Worm (Caenorhabditis elegans) whole organism, L3 larva: ENCODE results near the gene F42F12.11.
"Not testable (repeated sequence)": the region's sequence is repeated elsewhere in the genome, so short reads cannot be mapped to it uniquely, and the experiment has no call there.

ENCODE experiments used
- ZK546.5 ChIP-seq: sonication (generic microtip); optimal IDR thresholded peaks from 2 replicates; lab custom pipeline; 2017; ENCODE audit warnings: missing biosample characterization, missing genetic modification characterization
- ama-1 ChIP-seq: fragments of 150-350 bp; optimal IDR thresholded peaks from 2 replicates; lab custom pipeline; 2018
- ceh-16 ChIP-seq: sonication (generic microtip); optimal IDR thresholded peaks from 2 replicates; lab custom pipeline; 2017; ENCODE audit warnings: missing biosample characterization, missing genetic modification characterization
- ceh-82 ChIP-seq: fragments of 150-350 bp; optimal IDR thresholded peaks from 2 replicates; lab custom pipeline; 2014; ENCODE audit warnings: missing biosample characterization, missing genetic modification characterization
- daf-12 ChIP-seq: fragments of 150-350 bp; optimal IDR thresholded peaks from 2 replicates; lab custom pipeline; 2014; ENCODE audit warnings: missing biosample characterization, missing genetic modification reagents, missing genetic modification characterization
- egl-27 ChIP-seq: sonication (generic microtip); optimal IDR thresholded peaks from 4 replicates; lab custom pipeline; 2017; ENCODE audit warnings: missing biosample characterization, missing genetic modification reagents, missing genetic modification characterization
- egl-5 ChIP-seq: fragments of 150-350 bp; optimal IDR thresholded peaks from 2 replicates; lab custom pipeline; 2017; ENCODE audit warnings: missing biosample characterization, missing genetic modification reagents, missing genetic modification characterization, inconsistent platforms
- elt-1 ChIP-seq: fragments of 150-350 bp; optimal IDR thresholded peaks from 2 replicates; lab custom pipeline; 2014; ENCODE audit warnings: missing biosample characterization, missing genetic modification characterization
- elt-2 ChIP-seq: sonication (generic microtip); optimal IDR thresholded peaks from 2 replicates; lab custom pipeline; 2016; ENCODE audit warnings: missing genetic modification reagents, mild to moderate bottlenecking, missing genetic modification characterization, missing compliant biosample characterization
- elt-3 ChIP-seq, 3 experiments: fragments of 150-350 bp in 1 of 3; sonication (generic microtip) in 2 of 3; optimal IDR thresholded peaks; 2 replicates in 2 of 3; 4 replicates in 1 of 3; lab custom pipeline; 2014 to 2017; ENCODE audit warnings: missing biosample characterization in 3 of 3, missing genetic modification characterization in 3 of 3
- eor-1 ChIP-seq, 2 experiments: fragments of 150-350 bp; optimal IDR thresholded peaks; 2 replicates each; lab custom pipeline; 2014 to 2018; ENCODE audit warnings: missing biosample characterization in 2 of 2, missing genetic modification characterization in 2 of 2
- fkh-10 ChIP-seq: sonication (generic microtip); optimal IDR thresholded peaks from 2 replicates; lab custom pipeline; 2017; ENCODE audit warnings: missing biosample characterization, missing genetic modification reagents, missing genetic modification characterization
- fkh-2 ChIP-seq: fragments of 150-350 bp; optimal IDR thresholded peaks from 2 replicates; lab custom pipeline; 2014; ENCODE audit warnings: missing biosample characterization, missing genetic modification reagents, missing genetic modification characterization
- fos-1 ChIP-seq: fragments of 150-350 bp; optimal IDR thresholded peaks from 2 replicates; lab custom pipeline; 2014; ENCODE audit warnings: missing biosample characterization, missing genetic modification characterization
- hmg-11 ChIP-seq: sonication (generic microtip); optimal IDR thresholded peaks from 2 replicates; lab custom pipeline; 2016; ENCODE audit warnings: missing genetic modification characterization, missing compliant biosample characterization
- lin-15B ChIP-seq: fragments of 150-350 bp; optimal IDR thresholded peaks from 2 replicates; lab custom pipeline; 2014; ENCODE audit warnings: missing biosample characterization, missing genetic modification characterization
- lin-39 ChIP-seq: fragments of 150-350 bp; optimal IDR thresholded peaks from 2 replicates; lab custom pipeline; 2018; ENCODE audit warnings: missing biosample characterization, missing genetic modification reagents, missing genetic modification characterization
- lsy-12 ChIP-seq: sonication (generic microtip); optimal IDR thresholded peaks from 2 replicates; lab custom pipeline; 2016; ENCODE audit warnings: mild to moderate bottlenecking, missing genetic modification characterization, missing compliant biosample characterization
- mdl-1 ChIP-seq: fragments of 150-350 bp; optimal IDR thresholded peaks from 2 replicates; lab custom pipeline; 2014; ENCODE audit warnings: missing biosample characterization, missing genetic modification characterization
- mml-1 ChIP-seq: fragments of 150-350 bp; sonication (generic microtip); optimal IDR thresholded peaks from 3 replicates; lab custom pipeline; 2014; ENCODE audit warnings: missing biosample characterization, missing genetic modification characterization
- nfya-1 ChIP-seq: sonication (generic microtip); optimal IDR thresholded peaks from 2 replicates; lab custom pipeline; 2017; ENCODE audit warnings: missing genetic modification characterization, mild to moderate bottlenecking, missing compliant biosample characterization, antibody characterized with exemption, moderate library complexity; ENCODE audit not compliant: insufficient read depth
- nhr-11 ChIP-seq: fragments of 150-350 bp; optimal IDR thresholded peaks from 2 replicates; lab custom pipeline; 2014; ENCODE audit warnings: missing biosample characterization, missing genetic modification characterization
- nhr-12 ChIP-seq: fragments of 150-350 bp; optimal IDR thresholded peaks from 2 replicates; lab custom pipeline; 2014; ENCODE audit warnings: missing biosample characterization, missing genetic modification characterization
- nhr-23 ChIP-seq: fragments of 150-350 bp; optimal IDR thresholded peaks from 2 replicates; lab custom pipeline; 2014; ENCODE audit warnings: missing biosample characterization, missing genetic modification reagents, missing genetic modification characterization
- nhr-237 ChIP-seq: fragments of 150-350 bp; optimal IDR thresholded peaks from 2 replicates; lab custom pipeline; 2014; ENCODE audit warnings: missing biosample characterization, missing genetic modification characterization
- nhr-25 ChIP-seq: sonication (generic microtip); optimal IDR thresholded peaks from 2 replicates; lab custom pipeline; 2017; ENCODE audit warnings: missing biosample characterization, missing genetic modification characterization
- nhr-28 ChIP-seq: fragments of 150-350 bp; optimal IDR thresholded peaks from 2 replicates; lab custom pipeline; 2014; ENCODE audit warnings: missing biosample characterization, missing genetic modification characterization
- nhr-43 ChIP-seq: sonication (generic microtip); optimal IDR thresholded peaks from 2 replicates; lab custom pipeline; 2016; ENCODE audit warnings: mild to moderate bottlenecking, missing genetic modification characterization, missing compliant biosample characterization; ENCODE audit not compliant: poor library complexity, severe bottlenecking
- nhr-67 ChIP-seq: fragments of 150-350 bp; optimal IDR thresholded peaks from 2 replicates; lab custom pipeline; 2014; ENCODE audit warnings: missing biosample characterization, missing genetic modification characterization
- nhr-76 ChIP-seq: fragments of 150-350 bp; sonication (generic microtip); optimal IDR thresholded peaks from 5 replicates; lab custom pipeline; 2014; ENCODE audit warnings: missing biosample characterization, missing genetic modification characterization
- nhr-77 ChIP-seq: fragments of 150-350 bp; optimal IDR thresholded peaks from 2 replicates; lab custom pipeline; 2014; ENCODE audit warnings: missing biosample characterization, missing genetic modification characterization
- pha-4 ChIP-seq: fragments of 150-350 bp; optimal IDR thresholded peaks from 2 replicates; lab custom pipeline; 2014; ENCODE audit warnings: missing biosample characterization, missing genetic modification reagents, missing genetic modification characterization
- pqm-1 ChIP-seq: fragments of 150-350 bp; optimal IDR thresholded peaks from 2 replicates; lab custom pipeline; 2017; ENCODE audit warnings: missing biosample characterization, missing genetic modification characterization, inconsistent platforms
- sea-2 ChIP-seq: fragments of 150-350 bp; sonication (generic microtip); optimal IDR thresholded peaks from 4 replicates; lab custom pipeline; 2014; ENCODE audit warnings: missing biosample characterization, missing genetic modification reagents, missing genetic modification characterization
- snpc-4 ChIP-seq: fragments of 150-350 bp; optimal IDR thresholded peaks from 2 replicates; lab custom pipeline; 2014; ENCODE audit warnings: missing biosample characterization, missing genetic modification characterization
- tbx-2 ChIP-seq: sonication (generic microtip); optimal IDR thresholded peaks from 2 replicates; lab custom pipeline; 2016; ENCODE audit warnings: mild to moderate bottlenecking, missing genetic modification characterization, missing compliant biosample characterization
- unc-62 ChIP-seq: fragments of 150-350 bp; sonication (generic microtip); optimal IDR thresholded peaks from 4 replicates; lab custom pipeline; 2014; ENCODE audit warnings: missing biosample characterization, missing genetic modification reagents, missing genetic modification characterization
- zag-1 ChIP-seq: fragments of 150-350 bp; optimal IDR thresholded peaks from 2 replicates; lab custom pipeline; 2014; ENCODE audit warnings: missing biosample characterization, missing genetic modification characterization
- ztf-11 ChIP-seq: fragments of 150-350 bp; optimal IDR thresholded peaks from 2 replicates; lab custom pipeline; 2014; ENCODE audit warnings: missing biosample characterization, missing genetic modification characterization

Gene F42F12.11

DNA sequence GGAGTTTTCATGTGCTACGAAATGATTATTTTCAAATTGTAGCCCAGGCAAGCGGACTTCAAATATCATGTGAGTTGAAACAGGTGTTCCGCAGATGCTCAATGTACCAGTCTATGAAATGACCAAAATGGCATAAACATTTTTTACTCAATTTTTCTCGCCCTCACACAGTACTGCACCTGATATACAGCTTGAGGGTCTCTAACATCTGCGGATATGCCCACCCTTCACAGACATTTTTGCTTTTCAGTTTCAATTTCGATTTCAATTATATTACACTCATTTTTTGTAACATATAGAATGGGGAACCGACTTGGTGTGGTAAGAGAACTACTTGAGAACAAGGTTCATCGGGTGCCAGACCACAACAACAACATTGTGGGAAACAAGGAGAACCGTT, at the start of gene F42F12.11:
Gene F42F12.11, plus strand, starts transcription at position 301 of the 400 bp plus-strand sequence.
- no peak for TF ChIP-seq ceh-16 (tag; lab: Kevin White, UChicago)
- no peak for TF ChIP-seq nhr-67 (tag; lab: Kevin White, UChicago)
- no peak for TF ChIP-seq ztf-11 (tag; lab: Kevin White, UChicago)
- TF ChIP-seq egl-5: no peak
- TF ChIP-seq lin-39 (tag; lab: Kevin White, UChicago): no peak
- no peak for TF ChIP-seq elt-3 (tag; optimal IDR thresholded peaks at IDR 0.05; lab: Kevin White, UChicago)
- no peak for TF ChIP-seq mdl-1
- TF ChIP-seq fkh-10 (GFP tag; lab: Kevin White, UChicago): no peak
- TF ChIP-seq ceh-82 (tag; lab: Kevin White, UChicago): no peak
- no peak for TF ChIP-seq pqm-1 (tag; lab: Kevin White, UChicago)
- TF ChIP-seq sea-2: no peak
- no peak for TF ChIP-seq nhr-23 (tag; lab: Kevin White, UChicago)
- no peak for TF ChIP-seq eor-1 (tag; optimal IDR thresholded peaks at IDR 0.05; lab: Kevin White, UChicago)
- TF ChIP-seq mml-1 (tag; lab: Kevin White, UChicago): no peak
- no peak for TF ChIP-seq nhr-76 (tag; lab: Kevin White, UChicago)
- TF ChIP-seq nhr-28 (tag; lab: Kevin White, UChicago): no peak
- no peak for TF ChIP-seq nhr-43 (tag; lab: Kevin White, UChicago)
- no peak for TF ChIP-seq elt-2

DNA sequence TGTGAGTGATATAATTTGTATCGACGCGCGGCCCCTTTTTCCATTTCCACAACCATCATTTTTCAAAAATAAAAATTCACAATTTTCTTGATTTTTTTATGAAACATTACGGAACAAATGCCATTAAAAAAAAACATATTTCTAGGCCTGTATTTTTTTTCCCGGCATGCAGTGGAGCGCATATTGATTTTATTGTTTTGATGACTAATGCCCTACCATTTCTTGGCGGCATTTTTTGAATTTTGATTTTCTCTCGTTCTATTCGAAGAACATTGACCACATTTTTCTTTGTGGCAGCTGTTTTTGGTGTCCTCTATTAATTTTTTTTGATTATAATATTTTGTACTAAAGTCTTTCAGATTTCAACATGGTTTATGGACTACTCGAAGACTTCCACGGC, 48.5 kb upstream of the F42F12.11 start, which contains the start of gene W06D11.3:
Gene W06D11.3, plus strand, starts transcription at position 360 of the 400 bp plus-strand sequence.
- no peak for TF ChIP-seq nhr-28 (tag; lab: Kevin White, UChicago)
- no peak for TF ChIP-seq lsy-12 (tag; lab: Kevin White, UChicago)
- TF ChIP-seq ama-1: no peak

DNA sequence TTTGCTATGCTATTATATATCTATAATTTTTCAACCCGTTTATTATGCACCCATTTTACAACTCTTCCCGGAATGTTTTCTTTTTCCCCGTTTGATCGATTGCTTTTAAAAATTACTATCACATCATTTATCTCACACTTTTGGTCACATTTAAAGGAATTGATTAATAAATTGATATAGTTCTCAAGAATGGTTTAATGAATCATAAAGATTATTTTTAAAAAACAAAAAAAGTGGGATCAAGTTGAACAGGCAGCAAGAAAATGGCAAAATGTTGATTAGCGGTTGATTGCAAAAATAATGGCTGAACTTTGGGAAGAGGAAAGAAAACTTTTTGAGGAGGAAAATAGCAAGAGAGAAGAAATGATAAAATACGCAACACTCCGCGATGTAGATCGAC, 47.0 kb upstream of the F42F12.11 start, which contains the start of gene W06D11.5:
Gene W06D11.5, plus strand, starts transcription at position 301 of the 400 bp plus-strand sequence.
- TF ChIP-seq fos-1 (tag; lab: Kevin White, UChicago): no peak
- no peak for TF ChIP-seq tbx-2
- no peak for TF ChIP-seq nhr-25
- TF ChIP-seq hmg-11: no peak
- no peak for TF ChIP-seq nhr-11
- TF ChIP-seq mml-1 (tag; lab: Kevin White, UChicago): no peak
- no peak for TF ChIP-seq nfya-1 (tag; lab: Kevin White, UChicago)
- no peak for TF ChIP-seq daf-12
- TF ChIP-seq ceh-82 (tag; lab: Kevin White, UChicago): no peak
- TF ChIP-seq ztf-11 (tag; lab: Kevin White, UChicago): no peak
- TF ChIP-seq fkh-2 (tag; lab: Kevin White, UChicago): no peak

DNA sequence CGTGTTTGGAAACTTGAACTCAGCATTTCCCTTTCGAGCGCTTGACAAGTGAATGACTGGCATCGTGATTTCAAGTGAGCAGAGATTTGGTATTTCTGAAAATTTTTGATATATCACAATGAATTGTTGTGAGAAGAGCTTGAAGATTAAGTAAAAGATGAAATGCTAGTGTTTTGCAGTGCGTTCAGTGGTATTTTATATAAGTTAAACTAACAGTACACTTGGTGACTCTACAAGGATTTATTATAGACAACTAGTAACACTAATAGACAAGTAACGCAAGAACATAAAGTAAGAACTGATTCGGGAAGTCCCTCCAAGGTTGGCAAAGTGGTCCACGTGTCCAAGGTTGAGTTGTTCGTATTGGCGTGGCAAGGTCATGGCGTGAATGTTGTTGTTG, 44.1 kb upstream of the F42F12.11 start, which contains the start of gene dot-1.3:
Gene dot-1.3, minus strand, starts transcription at position 101 of the 400 bp plus-strand sequence.
- not testable (repeated sequence) for TF ChIP-seq ama-1; lsy-12 (tag; lab: Kevin White, UChicago); hmg-11

DNA sequence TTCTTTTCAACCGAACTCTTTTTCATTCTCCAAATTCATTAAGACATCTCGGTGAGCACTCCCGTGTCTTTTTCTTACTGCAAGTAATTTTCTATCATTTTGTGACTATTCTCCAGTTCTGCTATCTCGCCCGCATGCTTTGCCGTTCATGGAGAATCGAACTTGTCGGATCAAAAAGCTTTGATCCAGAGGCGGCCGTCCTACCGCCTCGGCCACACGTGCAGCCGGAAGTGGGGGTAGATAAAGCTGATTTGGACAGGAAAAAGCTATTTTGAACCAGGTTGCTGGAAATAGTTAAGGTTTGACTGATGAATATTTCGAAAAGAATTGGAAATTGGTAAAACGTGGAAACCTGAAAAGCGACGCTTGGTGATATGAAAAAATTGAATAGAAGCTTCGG, 42.6 kb upstream of the F42F12.11 start:
- TF ChIP-seq pha-4 (tag; lab: Kevin White, UChicago): no peak
- TF ChIP-seq lsy-12 (tag; lab: Kevin White, UChicago): no peak
- no peak for TF ChIP-seq ama-1
- TF ChIP-seq lin-39 (tag; lab: Kevin White, UChicago): no peak
- no peak for TF ChIP-seq ceh-82 (tag; lab: Kevin White, UChicago)
- no peak for TF ChIP-seq nhr-12 (tag; lab: Kevin White, UChicago)
- no peak for TF ChIP-seq snpc-4 (tag; lab: Kevin White, UChicago)
- no peak for TF ChIP-seq nhr-77 (tag; lab: Kevin White, UChicago)
- TF ChIP-seq nhr-23 (tag; lab: Kevin White, UChicago): no peak
- no peak for TF ChIP-seq nhr-237

DNA sequence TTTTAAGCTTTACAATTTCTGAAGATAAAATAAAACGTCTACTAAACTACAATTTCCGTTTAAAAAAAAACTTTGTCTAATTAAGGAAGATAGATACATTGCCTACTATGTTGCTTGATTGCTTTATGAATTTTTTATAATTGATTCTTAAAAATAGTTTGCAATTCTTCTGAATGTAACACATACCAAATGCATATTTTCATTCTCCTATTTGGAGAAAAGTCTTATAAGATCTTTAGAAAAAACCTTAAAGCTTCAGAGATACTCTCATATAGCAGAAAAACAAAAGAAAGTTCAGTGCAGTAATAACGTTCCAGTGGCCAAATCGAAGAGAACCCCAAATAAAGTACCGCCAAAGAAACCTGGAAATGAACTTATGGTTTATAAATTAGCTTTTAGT, 40.3 kb upstream of the F42F12.11 start, which contains the start of gene phf-32:
Gene phf-32, plus strand, starts transcription at position 301 of the 400 bp plus-strand sequence.
- TF ChIP-seq nhr-43 (tag; lab: Kevin White, UChicago) (no peak), ZK546.5 (tag; lab: Kevin White, UChicago) (no peak), unc-62 (GFP tag; lab: Kevin White, UChicago) (no peak), fkh-10 (GFP tag; lab: Kevin White, UChicago) (no peak), egl-27 (tag; lab: Kevin White, UChicago) (no peak), pha-4 (tag; lab: Kevin White, UChicago) (no peak), nfya-1 (tag; lab: Kevin White, UChicago) (no peak), eor-1 (tag; optimal IDR thresholded peaks at IDR 0.05; lab: Kevin White, UChicago) (no peak), nhr-237 (no peak), fkh-2 (tag; lab: Kevin White, UChicago) (no peak), snpc-4 (tag; lab: Kevin White, UChicago) (no peak), egl-5 (no peak), elt-2 (no peak), elt-1 (tag; lab: Kevin White, UChicago) (no peak), lin-15B (tag; lab: Kevin White, UChicago) (no peak), nhr-12 (tag; lab: Kevin White, UChicago) (no peak), lin-39 (tag; lab: Kevin White, UChicago) (no peak), zag-1 (no peak), sea-2 (no peak)
